Worm (Caenorhabditis elegans): ENCODE results near the gene F07A11.1.

The F07A11.1 gene

DNA sequence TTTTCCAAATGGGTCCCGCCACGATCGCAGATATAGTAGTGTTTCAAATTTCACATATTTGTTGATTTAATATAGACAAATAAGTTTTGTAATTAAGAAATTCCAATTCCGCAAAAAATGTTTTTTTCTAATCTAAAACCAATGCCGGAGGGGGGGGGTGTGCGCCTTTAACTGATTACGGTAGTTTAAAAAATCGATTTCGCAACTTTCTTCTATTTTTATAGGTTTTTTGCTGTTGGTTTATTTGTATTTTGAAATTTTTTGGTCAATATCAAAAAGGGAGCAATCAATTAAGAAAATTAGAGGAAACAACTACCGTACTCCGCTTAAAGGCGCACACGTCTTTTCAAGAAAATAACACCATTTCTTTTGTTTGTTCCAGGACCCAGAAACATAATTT, 365 bp downstream of the F07A11.1 start:
- TF ChIP-seq W03F9.2 (tag; optimal IDR thresholded peaks at IDR 0.05) = no peak
- TF ChIP-seq dao-5 (tag; optimal IDR thresholded peaks at IDR 0.05) = no peak
- TF ChIP-seq him-1 (tag; optimal IDR thresholded peaks at IDR 0.05) = no peak

DNA sequence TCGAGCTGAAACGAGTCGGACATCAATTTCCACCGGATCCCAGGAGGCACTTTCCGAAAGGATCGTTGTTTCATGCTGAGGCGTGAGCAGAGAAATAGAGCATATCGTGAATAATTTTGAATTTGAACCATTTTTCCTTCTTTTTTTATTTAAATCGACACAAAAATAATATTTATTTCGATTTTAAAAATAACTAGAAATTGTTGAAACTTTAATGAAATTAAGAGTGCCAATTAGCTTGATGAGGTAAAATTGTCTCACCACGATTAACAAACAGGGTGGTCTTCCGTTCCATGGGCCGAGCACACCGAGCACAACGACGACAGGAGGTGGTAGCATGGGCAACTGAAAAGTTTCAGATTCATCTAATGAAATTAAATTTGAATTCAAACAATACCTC, 3.6 kb downstream of the F07A11.1 start:
- TF ChIP-seq W03F9.2 (tag; optimal IDR thresholded peaks at IDR 0.05) (no peak), dao-5 (tag; optimal IDR thresholded peaks at IDR 0.05) (no peak), him-1 (tag; optimal IDR thresholded peaks at IDR 0.05) (no peak)

DNA sequence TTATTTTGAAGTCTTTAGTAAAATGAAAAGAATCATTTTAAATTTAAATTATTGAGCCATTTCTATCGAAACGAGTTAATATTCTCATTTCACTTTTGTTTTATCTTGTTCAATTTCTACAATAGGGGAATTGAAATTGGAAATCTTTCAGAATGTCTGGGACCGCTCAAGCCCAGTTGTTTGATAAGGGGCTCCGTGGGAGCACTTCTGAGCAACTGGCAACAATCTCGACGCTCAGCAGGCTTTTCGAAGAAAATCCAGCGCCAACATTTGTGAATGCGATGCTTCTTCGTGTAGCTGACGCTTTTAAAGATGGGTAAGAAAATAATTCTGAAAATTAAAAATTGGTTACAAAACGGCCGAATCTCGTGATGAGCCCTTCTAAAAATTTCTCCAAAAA, 9.2 kb downstream of the F07A11.1 start, which contains the start of gene ints-7:
ints-7 (plus strand) TSS at position 152 of the 400 bp plus-strand sequence.
- TF ChIP-seq dao-5 (tag; optimal IDR thresholded peaks at IDR 0.05) = no peak
- TF ChIP-seq W03F9.2 (tag; optimal IDR thresholded peaks at IDR 0.05) = no peak
- no peak for TF ChIP-seq him-1 (tag; optimal IDR thresholded peaks at IDR 0.05)

DNA sequence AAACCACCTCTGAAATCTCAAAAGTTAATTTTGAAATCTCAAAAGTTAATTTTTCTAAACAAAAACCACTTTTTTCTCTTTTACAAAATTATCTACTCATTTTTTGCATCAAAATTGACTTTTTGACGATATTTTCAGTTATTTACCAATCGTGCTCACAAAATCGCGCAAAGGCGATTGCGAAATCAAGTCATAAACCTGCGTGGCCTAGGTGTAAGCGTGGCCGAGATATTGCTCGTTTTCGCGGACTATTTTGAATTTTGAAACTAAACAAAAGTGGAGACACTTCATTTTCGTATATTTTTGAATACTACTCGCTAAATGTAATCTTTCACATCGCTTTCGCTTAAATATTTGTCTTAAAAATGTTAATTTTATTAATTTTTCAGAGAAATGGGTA, 13.6 kb downstream of the F07A11.1 start, which contains the start of gene smc-6:
smc-6 (plus strand) TSS at position 390 of the 400 bp plus-strand sequence.
- TF ChIP-seq him-1 (tag; optimal IDR thresholded peaks at IDR 0.05) (no peak), W03F9.2 (tag; optimal IDR thresholded peaks at IDR 0.05) (no peak), dao-5 (tag; optimal IDR thresholded peaks at IDR 0.05) (no peak)

DNA sequence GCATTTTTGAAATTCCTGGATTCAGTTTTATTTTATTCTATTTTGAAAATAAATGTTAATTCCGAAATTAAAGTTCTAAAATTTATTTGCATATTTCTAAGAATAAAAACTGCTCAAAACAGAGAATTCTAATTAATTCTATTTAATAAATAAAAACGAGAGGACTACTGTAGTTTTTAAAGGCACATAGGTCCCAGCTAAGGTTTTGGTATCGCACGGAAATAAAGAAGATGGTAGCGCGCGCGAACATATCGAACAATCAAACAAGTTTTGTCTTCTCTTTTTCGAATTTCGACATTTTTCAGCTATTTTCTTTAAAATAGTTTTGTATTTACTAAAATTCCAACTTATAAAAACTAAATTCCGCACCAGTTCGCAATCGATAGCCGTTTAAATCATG, 14.1 kb downstream of the F07A11.1 start:
- TF ChIP-seq dao-5 (tag; optimal IDR thresholded peaks at IDR 0.05) (no peak), W03F9.2 (tag; optimal IDR thresholded peaks at IDR 0.05) (no peak), him-1 (tag; optimal IDR thresholded peaks at IDR 0.05) (no peak)

DNA sequence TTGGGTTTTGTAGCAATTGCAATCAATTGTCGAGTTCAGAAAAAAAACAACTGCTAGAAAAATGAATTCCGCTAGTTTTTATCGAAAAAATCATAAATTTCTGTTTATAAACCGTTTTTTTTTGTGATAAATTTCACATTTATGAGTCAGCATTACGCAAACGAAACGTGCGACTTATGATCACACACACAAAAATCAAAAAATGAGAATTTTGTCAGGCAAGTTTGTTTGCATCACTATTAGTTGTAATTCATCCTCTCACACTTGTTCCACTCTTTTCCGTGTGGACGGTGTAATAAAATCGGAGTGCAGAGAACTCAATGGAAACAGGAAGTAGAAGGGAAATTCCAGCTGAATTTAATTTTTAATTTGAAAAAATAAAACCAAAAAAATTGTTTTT, 14.5 kb downstream of the F07A11.1 start, which contains the start of gene pcs-1:
pcs-1 (minus strand) TSS at position 344 of the 400 bp plus-strand sequence.
- TF ChIP-seq dao-5 (tag; optimal IDR thresholded peaks at IDR 0.05) = no peak
- no peak for TF ChIP-seq W03F9.2 (tag; optimal IDR thresholded peaks at IDR 0.05)
- TF ChIP-seq him-1 (tag; optimal IDR thresholded peaks at IDR 0.05) = no peak

DNA sequence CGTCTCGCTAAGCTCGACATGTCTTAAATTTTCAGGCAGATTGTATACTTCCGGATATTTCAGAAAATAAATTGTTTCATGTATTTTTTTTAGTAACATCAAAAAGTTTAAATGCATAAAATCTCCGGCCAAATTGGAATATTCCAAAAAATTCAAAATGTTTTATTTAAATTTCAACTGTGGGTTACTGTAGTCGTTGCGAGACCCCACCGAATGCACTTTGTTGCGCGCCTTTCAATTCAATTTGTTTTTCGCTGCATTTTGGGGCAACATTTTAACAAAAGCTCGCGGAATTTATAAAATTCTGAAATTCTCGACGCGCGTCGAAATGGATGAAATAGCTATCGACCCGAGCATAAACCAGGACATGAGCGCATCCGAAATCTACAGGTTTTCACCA, 19.0 kb downstream of the F07A11.1 start, which contains the start of gene F54D5.2:
F54D5.2 (plus strand) TSS at position 237 of the 400 bp plus-strand sequence.
- no peak for TF ChIP-seq him-1 (tag; optimal IDR thresholded peaks at IDR 0.05)
- TF ChIP-seq W03F9.2 (tag; optimal IDR thresholded peaks at IDR 0.05) = no peak
- TF ChIP-seq dao-5 (tag; optimal IDR thresholded peaks at IDR 0.05) = no peak

DNA sequence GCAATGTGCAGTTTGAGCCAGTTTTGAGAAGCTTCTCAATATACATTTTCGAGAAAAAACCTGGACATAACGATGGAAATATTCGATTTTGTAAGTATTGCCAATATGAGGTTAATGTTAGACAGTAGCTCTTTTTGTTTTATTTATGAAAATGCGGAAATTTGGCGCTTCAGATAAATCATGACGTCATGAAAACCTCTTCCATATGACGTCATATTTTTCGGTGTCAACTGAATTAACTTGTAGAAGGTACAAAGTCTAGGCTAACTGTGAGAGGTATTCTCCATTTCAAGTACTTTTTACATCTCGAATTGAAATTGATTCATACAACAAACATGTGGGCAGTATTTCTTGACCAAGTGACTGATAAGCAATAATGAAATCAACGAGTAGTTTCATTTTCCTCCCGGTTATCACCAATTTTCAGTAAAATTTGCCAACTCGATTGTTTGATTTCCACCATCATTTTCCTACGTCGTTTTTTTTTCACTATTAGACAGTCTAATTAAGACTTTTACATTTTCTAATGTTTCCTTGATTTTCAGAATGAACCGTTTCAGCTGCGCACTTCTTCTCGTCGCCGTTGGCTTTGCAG, 20.6 kb downstream of the F07A11.1 start, which contains the start of gene F54D5.3:
F54D5.3 (plus strand) TSS at position 546 of the 595 bp plus-strand sequence.
- no peak for TF ChIP-seq him-1 (tag; optimal IDR thresholded peaks at IDR 0.05)
- TF ChIP-seq dao-5 (tag; optimal IDR thresholded peaks at IDR 0.05) = no peak
- no peak for TF ChIP-seq W03F9.2 (tag; optimal IDR thresholded peaks at IDR 0.05)

DNA sequence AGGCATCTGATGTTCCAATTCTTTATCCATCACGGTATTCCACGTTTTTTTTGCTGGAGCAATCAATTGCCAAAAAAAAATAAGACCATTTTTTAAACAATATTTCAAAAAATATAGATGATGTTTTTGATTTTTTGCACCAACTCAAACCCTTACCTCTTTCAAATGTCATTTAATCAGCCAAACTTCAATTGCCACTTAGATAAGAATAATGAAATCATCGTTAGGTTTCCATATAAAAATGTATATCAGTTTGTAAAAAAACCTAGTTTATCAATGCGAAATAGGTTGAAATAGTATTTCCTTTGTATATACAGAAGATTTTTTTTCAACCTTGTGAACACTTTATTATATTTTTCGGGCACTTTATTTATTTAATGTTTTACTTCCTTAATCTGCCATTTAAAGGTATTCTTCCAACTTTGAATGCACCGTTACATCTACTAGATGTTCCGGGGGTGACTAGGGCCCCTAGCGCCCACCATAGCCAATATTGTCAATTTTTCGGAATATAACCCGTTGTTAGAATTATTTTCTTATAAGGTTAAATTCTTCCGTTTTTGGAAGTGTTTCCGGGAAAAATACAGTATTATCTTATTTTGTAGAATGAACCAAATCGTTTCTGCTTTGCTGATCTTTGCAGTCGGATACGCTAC, 22.6 kb downstream of the F07A11.1 start, which contains the start of the genes F54D5.23 and F54D5.4:
F54D5.23 (minus strand) TSS at position 75 of the 656 bp plus-strand sequence.
F54D5.4 (plus strand) TSS at position 606 of the 656 bp plus-strand sequence.
- no peak for TF ChIP-seq him-1 (tag; optimal IDR thresholded peaks at IDR 0.05)
- TF ChIP-seq dao-5 (tag; optimal IDR thresholded peaks at IDR 0.05) = no peak
- no peak for TF ChIP-seq W03F9.2 (tag; optimal IDR thresholded peaks at IDR 0.05)

DNA sequence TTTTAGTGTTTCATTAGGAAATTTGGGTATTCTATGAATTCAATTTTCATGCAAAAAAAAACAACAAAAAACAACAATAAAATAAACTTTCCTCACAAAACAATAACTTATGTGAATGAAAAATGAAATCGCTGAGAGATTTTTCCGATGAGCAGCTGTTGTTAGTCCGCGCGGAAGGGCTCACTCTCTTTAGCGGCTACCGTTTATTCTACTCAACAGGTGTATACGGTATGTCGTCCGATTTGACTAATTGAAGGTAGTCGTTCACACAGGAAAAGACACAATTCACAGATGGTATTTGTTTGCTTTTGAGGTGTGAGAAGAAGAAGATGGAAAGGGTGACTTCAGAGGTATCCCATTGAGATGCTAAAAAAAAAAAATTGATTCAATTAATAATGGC, 23.3 kb downstream of the F07A11.1 start:
- no peak for TF ChIP-seq W03F9.2 (tag; optimal IDR thresholded peaks at IDR 0.05)
- TF ChIP-seq dao-5 (tag; optimal IDR thresholded peaks at IDR 0.05) = no peak
- no peak for TF ChIP-seq him-1 (tag; optimal IDR thresholded peaks at IDR 0.05)

DNA sequence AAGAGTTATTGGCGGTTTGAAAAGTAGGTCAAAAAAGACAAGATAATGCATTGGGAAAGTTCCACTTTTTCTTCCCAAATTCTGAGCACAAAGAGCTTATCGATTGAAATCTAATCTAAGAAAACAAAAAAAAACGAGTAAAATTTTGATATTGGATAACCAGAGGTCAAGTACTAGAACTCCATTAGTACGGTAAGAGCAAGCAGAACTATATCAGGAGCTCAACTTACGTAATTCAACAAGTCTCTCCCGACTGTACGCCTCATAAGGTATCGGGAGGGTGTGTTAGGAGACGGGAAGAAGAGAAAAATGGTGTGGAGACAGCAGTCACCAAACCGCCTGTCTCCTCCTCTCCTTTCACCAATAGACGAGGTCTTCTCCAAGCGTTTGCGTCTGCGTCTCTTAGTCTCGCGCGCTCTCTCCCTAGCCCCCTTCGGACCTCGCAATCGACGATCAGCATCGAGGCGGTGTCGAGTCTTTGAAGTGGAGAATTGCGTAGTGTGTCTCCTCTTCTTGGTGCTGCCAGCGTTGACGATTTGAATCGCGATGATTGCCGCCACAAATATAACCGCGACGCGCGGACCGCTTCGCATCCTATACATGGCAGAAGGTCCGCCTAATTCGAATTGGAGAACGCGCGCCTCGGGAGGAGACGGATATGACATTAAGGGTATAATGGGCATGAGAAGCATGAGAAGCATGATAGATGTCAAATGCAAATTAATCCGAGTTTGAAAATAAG, 24.8 kb downstream of the F07A11.1 start, which contains the start of gene F54D5.5:
F54D5.5 (minus strand) TSS at position 51 of the 742 bp plus-strand sequence.
- no peak for TF ChIP-seq him-1 (tag; optimal IDR thresholded peaks at IDR 0.05)
- TF ChIP-seq dao-5 (tag; optimal IDR thresholded peaks at IDR 0.05) = no peak
- TF ChIP-seq W03F9.2 (tag; optimal IDR thresholded peaks at IDR 0.05) = no peak

DNA sequence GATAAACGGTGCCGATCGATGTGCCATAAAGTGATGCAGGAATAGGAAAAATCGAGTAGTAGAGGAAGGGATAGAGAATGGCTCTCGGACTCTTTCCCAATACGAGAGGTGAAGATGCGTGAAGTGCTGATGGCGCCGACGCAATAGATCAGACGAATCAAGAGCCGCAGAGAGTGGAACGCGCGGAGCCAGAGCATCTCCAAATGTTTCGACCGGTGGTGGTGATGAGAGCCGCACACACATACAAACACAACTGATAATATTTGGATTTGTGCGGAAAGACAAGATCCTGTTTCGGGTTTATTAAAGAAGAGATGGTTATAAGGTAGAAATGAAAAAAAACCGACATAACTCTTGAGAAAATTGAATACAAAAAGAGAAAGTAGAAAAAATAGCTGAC, 27.8 kb downstream of the F07A11.1 start, which contains the start of gene F54D5.15:
F54D5.15 (minus strand) TSS at position 101 of the 400 bp plus-strand sequence.
- TF ChIP-seq W03F9.2 (tag; optimal IDR thresholded peaks at IDR 0.05) (no peak), him-1 (tag; optimal IDR thresholded peaks at IDR 0.05) (no peak), dao-5 (tag; optimal IDR thresholded peaks at IDR 0.05) (no peak)

DNA sequence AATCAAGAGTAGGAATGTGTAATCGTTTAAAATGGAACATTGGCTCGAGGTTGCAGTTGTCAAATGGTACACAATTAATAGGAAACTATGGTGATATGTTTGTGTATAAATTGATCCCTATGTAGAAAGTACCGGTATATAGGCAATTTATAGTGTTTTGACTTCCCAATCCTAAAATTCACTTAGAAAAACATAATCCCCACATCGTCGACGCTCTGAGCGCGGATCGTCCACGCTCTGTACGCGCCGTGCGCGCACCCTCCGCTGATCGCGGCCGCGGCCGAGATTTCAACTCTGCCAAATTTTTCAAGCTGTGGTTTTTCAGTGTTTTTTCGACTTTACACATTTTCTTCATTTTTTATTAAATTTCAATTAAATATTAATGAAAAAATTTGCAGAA, 35.6 kb downstream of the F07A11.1 start, which contains the start of gene F54D5.17:
F54D5.17 (plus strand) TSS at position 301 of the 400 bp plus-strand sequence.
- TF ChIP-seq him-1 (tag; optimal IDR thresholded peaks at IDR 0.05) (no peak), dao-5 (tag; optimal IDR thresholded peaks at IDR 0.05) (no peak), W03F9.2 (tag; optimal IDR thresholded peaks at IDR 0.05) (no peak)
